Fruit fly (Drosophila melanogaster): ENCODE data around the gene m.

Gene m

dm6 chrX:11816434-11816948, 62.4 kb downstream of the m start, which contains the start of the genes CG1578 and rudhira (continued):
- peak; percentile 73 for TF ChIP-seq CG15514 (GFP tag; optimal IDR thresholded peaks at IDR 0.05)
- TF ChIP-seq vvl (GFP tag; IDR thresholded peaks at IDR 0.05) = peak; percentile 8; the same call in 1 of the 2 replicates
- no peak for TF ChIP-seq sug (tag; optimal IDR thresholded peaks at IDR 0.05)
- no peak for TF ChIP-seq Doc2 (GFP tag; IDR thresholded peaks at IDR 0.05)
- 0 out of 2 replicates have a peak, but pooled peaks have one; percentile 24 for TF ChIP-seq rib (GFP tag; IDR thresholded peaks at IDR 0.05)
- TF ChIP-seq CG10267 (tag; optimal IDR thresholded peaks at IDR 0.05) = peak; percentile 88
- TF ChIP-seq CG17829 (tag; optimal IDR thresholded peaks at IDR 0.05) = no peak
- TF ChIP-seq insv (GFP tag; optimal IDR thresholded peaks at IDR 0.05) = peak in 1 of 2 experiments; percentile 12
- TF ChIP-seq Meics (GFP tag; optimal IDR thresholded peaks at IDR 0.05) = peak; percentile 21
- no peak for TF ChIP-seq pnt (GFP tag; optimal IDR thresholded peaks at IDR 0.05)
- TF ChIP-seq CG13123 (GFP tag; optimal IDR thresholded peaks at IDR 0.05) = no peak
- peak; percentile 52 for TF ChIP-seq BEAF-32 (GFP tag; optimal IDR thresholded peaks at IDR 0.05)
- no peak for TF ChIP-seq z (GFP tag; IDR thresholded peaks at IDR 0.05)
- peak; percentile 9 for TF ChIP-seq CG9817 (tag; optimal IDR thresholded peaks at IDR 0.05)
- peak; percentile 11 for TF ChIP-seq CG2678 (tag; optimal IDR thresholded peaks at IDR 0.05)
- no peak for TF ChIP-seq h (optimal IDR thresholded peaks at IDR 0.05)
- peak; percentile 8 for TF ChIP-seq HHEX (GFP tag; optimal IDR thresholded peaks at IDR 0.05)
- peak; percentile 39 for TF ChIP-seq phol (tag; optimal IDR thresholded peaks at IDR 0.05)
- TF ChIP-seq CG10147 (GFP tag; optimal IDR thresholded peaks at IDR 0.05) = no peak
- TF ChIP-seq CG2712 (tag; optimal IDR thresholded peaks at IDR 0.05) = no peak
- no peak for TF ChIP-seq prd (optimal IDR thresholded peaks at IDR 0.05)
- 0 out of 3 replicates have a peak, but pooled peaks have one; percentile 12 for TF ChIP-seq prd (GFP tag; IDR thresholded peaks at IDR 0.05)
- peak in 1 of 3 experiments; percentile 9 for TF ChIP-seq lola (GFP tag; optimal IDR thresholded peaks at IDR 0.05)
- TF ChIP-seq CG17802 (tag; optimal IDR thresholded peaks at IDR 0.05) = no peak
- TF ChIP-seq ci (GFP tag; IDR thresholded peaks at IDR 0.05) = 0 out of 3 replicates have a peak, but pooled peaks have one; percentile 12
- no peak for TF ChIP-seq shn (GFP tag; optimal IDR thresholded peaks at IDR 0.05)
- TF ChIP-seq row (GFP tag; IDR thresholded peaks at IDR 0.05) = peak; percentile 21
- peak; percentile 40 for TF ChIP-seq sens (GFP tag)
- TF ChIP-seq CG9437 (GFP tag; optimal IDR thresholded peaks at IDR 0.05) = peak; percentile 31
- TF ChIP-seq Hmr (GFP tag; optimal IDR thresholded peaks at IDR 0.05) = peak; percentile 67
- TF ChIP-seq CG30020 (tag; optimal IDR thresholded peaks at IDR 0.05) = peak; percentile 13
- TF ChIP-seq PHDP (tag; optimal IDR thresholded peaks at IDR 0.05) = no peak
- no peak for TF ChIP-seq Nf-YB (GFP tag; optimal IDR thresholded peaks at IDR 0.05)
- TF ChIP-seq sd (tag; optimal IDR thresholded peaks at IDR 0.05) = no peak
- TF ChIP-seq CG34422 (GFP tag; IDR thresholded peaks at IDR 0.05) = no peak
- TF ChIP-seq CG17361 (GFP tag; IDR thresholded peaks at IDR 0.05) = 0 out of 3 replicates have a peak, but pooled peaks have one; percentile 17
- TF ChIP-seq zfh2 (GFP tag; optimal IDR thresholded peaks at IDR 0.05) = no peak
- TF ChIP-seq zen (tag; optimal IDR thresholded peaks at IDR 0.05) = peak; percentile 44
- TF ChIP-seq CG3847 (GFP tag; IDR thresholded peaks at IDR 0.05) = 0 out of 2 replicates have a peak, but pooled peaks have one; percentile 31
- no peak for TF ChIP-seq gt (GFP tag; IDR thresholded peaks at IDR 0.05)
- no peak for TF ChIP-seq CG3995 (GFP tag; optimal IDR thresholded peaks at IDR 0.05)
- peak; percentile 35 for TF ChIP-seq CG2116 (GFP tag; optimal IDR thresholded peaks at IDR 0.05)
- TF ChIP-seq Sox102F (GFP tag; optimal IDR thresholded peaks at IDR 0.05) = no peak
- no peak for TF ChIP-seq ac (GFP tag; optimal IDR thresholded peaks at IDR 0.05)
- no peak for TF ChIP-seq CG6765 (GFP tag; optimal IDR thresholded peaks at IDR 0.05)
- TF ChIP-seq CG11504 (tag; optimal IDR thresholded peaks at IDR 0.05) = peak; percentile 32
- TF ChIP-seq Ets97D (GFP tag; optimal IDR thresholded peaks at IDR 0.05) = peak; percentile 46
- TF ChIP-seq nmo (GFP tag; optimal IDR thresholded peaks at IDR 0.05) = peak; percentile 47
- peak; percentile 83 for TF ChIP-seq Lhr (GFP tag; optimal IDR thresholded peaks at IDR 0.05)
- TF ChIP-seq Xbp1 (GFP tag; optimal IDR thresholded peaks at IDR 0.05) = peak; percentile 20
